Fruit fly (Drosophila melanogaster): ENCODE data around the gene CG44574.

The CG44574 gene

DNA sequence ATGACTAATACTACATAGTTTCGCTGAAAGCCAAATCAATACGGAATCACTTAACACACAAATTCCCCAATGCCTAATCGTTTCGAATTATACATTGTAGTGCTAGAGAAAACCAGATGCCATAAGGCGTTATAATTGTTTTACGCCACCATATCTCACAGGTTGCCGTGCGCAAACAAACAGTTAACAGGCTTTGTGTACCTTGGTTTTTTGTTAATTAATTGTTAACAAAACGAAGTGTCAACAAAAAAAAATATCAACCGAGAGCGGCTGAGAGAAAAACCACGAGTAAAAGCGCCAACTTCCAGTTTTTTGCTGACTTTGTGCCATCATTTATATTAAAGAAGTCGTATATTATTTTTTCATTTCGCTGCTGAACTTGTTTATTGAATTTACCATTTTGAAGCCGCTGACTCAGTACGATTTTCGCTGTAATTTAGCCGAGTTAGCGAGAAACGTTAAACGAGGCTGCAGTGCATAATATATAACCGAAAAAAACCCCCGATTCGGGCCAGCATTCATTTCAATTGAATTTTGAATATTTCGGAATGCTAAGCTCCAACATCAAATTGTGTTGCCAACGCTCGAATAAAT is 7.0 kb upstream of the CG44574 start (continued):
- TF ChIP-seq D (optimal IDR thresholded peaks at IDR 0.05): no peak
- TF ChIP-seq D (GFP tag; optimal IDR thresholded peaks at IDR 0.05): no peak
- peak; percentile 18 for TF ChIP-seq CG12299 (tag; optimal IDR thresholded peaks at IDR 0.05)
- TF ChIP-seq slou (GFP tag; optimal IDR thresholded peaks at IDR 0.05): no peak
- peak; percentile 38 for TF ChIP-seq Hey (tag; optimal IDR thresholded peaks at IDR 0.05)
- peak; percentile 13 for TF ChIP-seq CG7839 (tag; optimal IDR thresholded peaks at IDR 0.05)
- TF ChIP-seq ranshi (GFP tag; IDR thresholded peaks at IDR 0.05): 0 out of 2 replicates have a peak, but pooled peaks have one; percentile 17
- TF ChIP-seq Fer3 (tag; optimal IDR thresholded peaks at IDR 0.05): peak; percentile 60
- peak; percentile 56 for TF ChIP-seq odd (GFP tag; optimal IDR thresholded peaks at IDR 0.05)
- TF ChIP-seq Hmx (GFP tag; optimal IDR thresholded peaks at IDR 0.05): no peak
- TF ChIP-seq CG12391 (tag; optimal IDR thresholded peaks at IDR 0.05): no peak
- TF ChIP-seq ftz-f1 (GFP tag; optimal IDR thresholded peaks at IDR 0.05): no peak
- TF ChIP-seq vnd (GFP tag; IDR thresholded peaks at IDR 0.05; ENCODE audit: partially characterized antibody): no peak
- TF ChIP-seq bowl (GFP tag; IDR thresholded peaks at IDR 0.05): no peak
- no peak for TF ChIP-seq fu2 (GFP tag; optimal IDR thresholded peaks at IDR 0.05)
- no peak for TF ChIP-seq Doc2 (GFP tag; IDR thresholded peaks at IDR 0.05)
- peak; percentile 51 for TF ChIP-seq wek (GFP tag; optimal IDR thresholded peaks at IDR 0.05)
- TF ChIP-seq CG10274 (GFP tag; optimal IDR thresholded peaks at IDR 0.05): no peak
- TF ChIP-seq CG6689 (GFP tag; IDR thresholded peaks at IDR 0.05): no peak
- TF ChIP-seq Drgx (GFP tag; IDR thresholded peaks at IDR 0.05): 0 out of 2 replicates have a peak, but pooled peaks have one; percentile 17
- TF ChIP-seq Asciz (GFP tag; optimal IDR thresholded peaks at IDR 0.05): peak; percentile 5
- no peak for TF ChIP-seq Ravus (GFP tag; IDR thresholded peaks at IDR 0.05)
- TF ChIP-seq Dip3 (GFP tag; optimal IDR thresholded peaks at IDR 0.05): peak; percentile 16
- TF ChIP-seq CG15696 (tag; optimal IDR thresholded peaks at IDR 0.05): peak; percentile 8
- peak; percentile 56 for TF ChIP-seq CG15269 (tag; optimal IDR thresholded peaks at IDR 0.05)
- 0 out of 3 replicates have a peak, but pooled peaks have one; percentile 18 for TF ChIP-seq CG11695 (GFP tag; IDR thresholded peaks at IDR 0.05)
- TF ChIP-seq CG7786 (GFP tag; optimal IDR thresholded peaks at IDR 0.05): no peak
- peak; percentile 7 for TF ChIP-seq fd64A (GFP tag; optimal IDR thresholded peaks at IDR 0.05)
- TF ChIP-seq gt (GFP tag; IDR thresholded peaks at IDR 0.05): no peak
- TF ChIP-seq CoRest (tag; optimal IDR thresholded peaks at IDR 0.05): peak; percentile 10
- TF ChIP-seq emc (GFP tag; optimal IDR thresholded peaks at IDR 0.05): no peak
- TF ChIP-seq CG13894 (tag; optimal IDR thresholded peaks at IDR 0.05): peak; percentile 29
- no peak for TF ChIP-seq Ssrp (tag; optimal IDR thresholded peaks at IDR 0.05)
- no peak for TF ChIP-seq ssp (GFP tag; IDR thresholded peaks at IDR 0.05)
- no peak for TF ChIP-seq ham (GFP tag; IDR thresholded peaks at IDR 0.05)
- TF ChIP-seq crp (GFP tag; optimal IDR thresholded peaks at IDR 0.05): no peak
- TF ChIP-seq HHEX (GFP tag; optimal IDR thresholded peaks at IDR 0.05): peak; percentile 60
- no peak for TF ChIP-seq gsb-n (tag; optimal IDR thresholded peaks at IDR 0.05)
- TF ChIP-seq sens-2 (GFP tag; IDR thresholded peaks at IDR 0.05): no peak
- TF ChIP-seq HLHmδ (GFP tag; optimal IDR thresholded peaks at IDR 0.05): no peak
- TF ChIP-seq CG1233 (GFP tag; optimal IDR thresholded peaks at IDR 0.05): peak; percentile 44
- no peak for TF ChIP-seq tna (GFP tag; IDR thresholded peaks at IDR 0.05; ENCODE audit: partially characterized antibody)
- no peak for TF ChIP-seq Dref (GFP tag; IDR thresholded peaks at IDR 0.05)
- no peak for TF ChIP-seq vfl (GFP tag; optimal IDR thresholded peaks at IDR 0.05)
- no peak for TF ChIP-seq pros (GFP tag; optimal IDR thresholded peaks at IDR 0.05)
- peak; percentile 2 for TF ChIP-seq CG13123 (GFP tag; optimal IDR thresholded peaks at IDR 0.05)
- TF ChIP-seq Lpt (GFP tag; optimal IDR thresholded peaks at IDR 0.05): no peak
- no peak for TF ChIP-seq Ada2b (GFP tag; IDR thresholded peaks at IDR 0.05)
- TF ChIP-seq schlank (tag; optimal IDR thresholded peaks at IDR 0.05): peak; percentile 66
- TF ChIP-seq dati (GFP tag; IDR thresholded peaks at IDR 0.05): no peak
- no peak for TF ChIP-seq grn (GFP tag; optimal IDR thresholded peaks at IDR 0.05)
